Fruit fly (Drosophila melanogaster): ENCODE measurements around the gene CG31741.

dm6 chr2L:18122231-18122551, 38.1 kb downstream of the CG31741 start:
- TF ChIP-seq CG34367 (tag; optimal IDR thresholded peaks at IDR 0.05) (peak; percentile 81), Ets98B (GFP tag; IDR thresholded peaks at IDR 0.05) (no peak), EcR (GFP tag; optimal IDR thresholded peaks at IDR 0.05) (peak; percentile 12), CG32121 (GFP tag; IDR thresholded peaks at IDR 0.05) (peak; percentile 19; the same call in 1 of the 2 replicates), CG12605 (GFP tag; IDR thresholded peaks at IDR 0.05) (no peak)

Data from whole organism, pupa.